Worm (Caenorhabditis elegans): ENCODE data around the gene cutl-19.

Gene cutl-19

ce11 chrIII:5254108-5254507, 36.7 kb upstream of the cutl-19 start, which contains the start of the genes sumv-1 and gop-1:
sumv-1 (minus strand) TSS chrIII:5254187.
gop-1 (plus strand) TSS chrIII:5254438.
- no peak for TF ChIP-seq nhr-23 (tag; optimal IDR thresholded peaks at IDR 0.05)
- no peak for TF ChIP-seq skn-1 (tag; optimal IDR thresholded peaks at IDR 0.05)
- no peak for TF ChIP-seq elt-3 (tag; optimal IDR thresholded peaks at IDR 0.05)
- no peak for TF ChIP-seq peb-1 (tag; optimal IDR thresholded peaks at IDR 0.05)
- TF ChIP-seq crh-2 (tag; optimal IDR thresholded peaks at IDR 0.05), result no peak
- TF ChIP-seq ceh-16 (tag; optimal IDR thresholded peaks at IDR 0.05), result no peak
- no peak for TF ChIP-seq ztf-11 (tag; optimal IDR thresholded peaks at IDR 0.05)
- TF ChIP-seq nhr-25 (tag; optimal IDR thresholded peaks at IDR 0.05), result no peak
- TF ChIP-seq unc-62 (GFP tag; optimal IDR thresholded peaks at IDR 0.05), result no peak

ce11 chrIII:5248706-5249105, 31.3 kb upstream of the cutl-19 start:
- TF ChIP-seq unc-55 (GFP tag; optimal IDR thresholded peaks at IDR 0.05) (no peak), nhr-6 (tag; optimal IDR thresholded peaks at IDR 0.05) (no peak), nhr-77 (tag; optimal IDR thresholded peaks at IDR 0.05) (no peak), ztf-11 (tag; optimal IDR thresholded peaks at IDR 0.05) (no peak), elt-1 (tag; optimal IDR thresholded peaks at IDR 0.05) (no peak)

- no peak for TF ChIP-seq nhr-10 (tag; optimal IDR thresholded peaks at IDR 0.05)
- TF ChIP-seq sma-3 (GFP tag; optimal IDR thresholded peaks at IDR 0.05), result no peak
- no peak for TF ChIP-seq aly-2 (tag; optimal IDR thresholded peaks at IDR 0.05)
- no peak for TF ChIP-seq sem-4 (tag; optimal IDR thresholded peaks at IDR 0.05)
- no peak for TF ChIP-seq lsy-2 (tag; optimal IDR thresholded peaks at IDR 0.05)
- no peak for TF ChIP-seq mbf-1 (tag; optimal IDR thresholded peaks at IDR 0.05)
- no peak for TF ChIP-seq ztf-11 (tag; optimal IDR thresholded peaks at IDR 0.05)
- no peak for TF ChIP-seq nhr-6 (tag; optimal IDR thresholded peaks at IDR 0.05)
Measured at ce11 chrIII:5245067-5245466, 27.7 kb upstream of the cutl-19 start.

ce11 chrIII:5244539-5244938, 27.1 kb upstream of the cutl-19 start, which contains the start of gene cnd-1:
cnd-1 (minus strand) TSS chrIII:5244639.
- no peak for TF ChIP-seq blmp-1 (tag; optimal IDR thresholded peaks at IDR 0.05; ENCODE audit: insufficient read depth)
- TF ChIP-seq elt-1 (tag; optimal IDR thresholded peaks at IDR 0.05), result no peak
- no peak for TF ChIP-seq ztf-1 (GFP tag; conservative IDR thresholded peaks at IDR 0.05)
- TF ChIP-seq nhr-237 (tag; optimal IDR thresholded peaks at IDR 0.05), result no peak
- no peak for TF ChIP-seq unc-39 (tag; optimal IDR thresholded peaks at IDR 0.05)
- TF ChIP-seq Y55F3AM.14 (GFP tag; optimal IDR thresholded peaks at IDR 0.05), result no peak
- no peak for TF ChIP-seq lsy-2 (tag; optimal IDR thresholded peaks at IDR 0.05)
- no peak for TF ChIP-seq unc-62 (GFP tag; optimal IDR thresholded peaks at IDR 0.05)
- no peak for TF ChIP-seq skn-1 (tag; optimal IDR thresholded peaks at IDR 0.05)
- no peak for TF ChIP-seq nhr-6 (tag; optimal IDR thresholded peaks at IDR 0.05)
- TF ChIP-seq dmd-4 (tag; optimal IDR thresholded peaks at IDR 0.05), result no peak
- no peak for TF ChIP-seq mdl-1 (tag; optimal IDR thresholded peaks at IDR 0.05)
- TF ChIP-seq nhr-129 (tag; optimal IDR thresholded peaks at IDR 0.05), result no peak
- TF ChIP-seq ztf-4 (tag; optimal IDR thresholded peaks at IDR 0.05), result no peak

- TF ChIP-seq Y55F3AM.14 (GFP tag; optimal IDR thresholded peaks at IDR 0.05), result no peak
- no peak for TF ChIP-seq mab-5 (tag; optimal IDR thresholded peaks at IDR 0.05)
- no peak for TF ChIP-seq unc-55 (GFP tag; optimal IDR thresholded peaks at IDR 0.05)
- no peak for TF ChIP-seq snpc-4 (tag; optimal IDR thresholded peaks at IDR 0.05)
- TF ChIP-seq ceh-82 (tag; optimal IDR thresholded peaks at IDR 0.05), result no peak
- no peak for TF ChIP-seq sma-9 (GFP tag; optimal IDR thresholded peaks at IDR 0.05)
- TF ChIP-seq sma-9 (tag; optimal IDR thresholded peaks at IDR 0.05), result no peak
- no peak for TF ChIP-seq sem-4 (tag; optimal IDR thresholded peaks at IDR 0.05)
- no peak for TF ChIP-seq mbf-1 (tag; optimal IDR thresholded peaks at IDR 0.05)
- no peak for TF ChIP-seq lin-11 (tag; optimal IDR thresholded peaks at IDR 0.05)
- no peak for TF ChIP-seq lin-13 (GFP tag; optimal IDR thresholded peaks at IDR 0.05)
- no peak for TF ChIP-seq aly-2 (tag; optimal IDR thresholded peaks at IDR 0.05)
- no peak for TF ChIP-seq egl-27 (tag; optimal IDR thresholded peaks at IDR 0.05)
- TF ChIP-seq zag-1 (tag; optimal IDR thresholded peaks at IDR 0.05), result no peak
- no peak for TF ChIP-seq R02D3.7 (tag; optimal IDR thresholded peaks at IDR 0.05)
- no peak for TF ChIP-seq unc-39 (tag; optimal IDR thresholded peaks at IDR 0.05)
- no peak for TF ChIP-seq dmd-4 (tag; optimal IDR thresholded peaks at IDR 0.05)
- no peak for TF ChIP-seq nhr-6 (tag; optimal IDR thresholded peaks at IDR 0.05)
Measured at ce11 chrIII:5241854-5242253, 24.4 kb upstream of the cutl-19 start.
